Fruit fly (Drosophila melanogaster): ENCODE measurements around the gene CG15219.

CG15219 gene

DNA sequence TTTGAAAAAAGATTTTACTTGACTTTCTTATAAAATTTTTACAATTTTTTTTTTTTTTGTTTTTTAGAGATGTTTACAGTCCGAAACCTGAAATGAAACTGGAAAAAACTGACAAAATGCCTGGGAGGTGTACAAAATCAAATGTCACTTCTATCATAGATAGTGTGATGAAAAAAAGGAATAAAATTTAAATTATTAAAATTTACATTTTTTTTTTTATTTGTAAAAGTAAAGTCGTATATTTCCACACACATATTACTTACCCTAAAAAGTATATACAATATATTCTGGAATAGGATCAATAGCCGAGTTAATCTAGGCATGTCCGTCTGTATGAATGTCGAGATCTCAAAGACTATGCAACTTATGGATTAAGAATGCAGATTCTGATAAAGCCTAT is at the start of gene CG15219:
TSS of gene CG15219 (minus strand) at position 101 of the 400 bp plus-strand sequence.
- TF ChIP-seq CG8478 (optimal IDR thresholded peaks at IDR 0.05), result no peak
- TF ChIP-seq CTCF (optimal IDR thresholded peaks at IDR 0.05), result no peak

DNA sequence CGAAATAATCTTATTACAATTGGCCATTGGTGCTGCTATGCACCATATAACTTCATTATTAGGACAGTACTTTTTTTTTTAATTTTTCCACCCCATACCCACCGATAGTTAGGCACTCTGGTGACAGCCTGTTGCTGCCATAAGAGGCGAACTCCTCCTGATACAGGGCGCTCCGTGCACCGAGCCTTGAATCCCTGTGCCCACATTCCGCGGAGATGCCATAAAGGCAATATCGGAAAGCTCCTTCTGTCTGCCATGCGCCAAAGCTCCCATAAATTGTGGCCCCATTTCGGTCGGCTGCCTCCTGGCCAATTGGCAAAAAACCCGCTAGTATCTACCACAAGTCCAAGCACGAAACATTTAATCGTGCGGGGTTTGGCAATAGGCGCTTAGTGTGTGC is 47.9 kb upstream of the CG15219 start:
- no peak for TF ChIP-seq CTCF (optimal IDR thresholded peaks at IDR 0.05)
- TF ChIP-seq CG8478 (optimal IDR thresholded peaks at IDR 0.05), result no peak

DNA sequence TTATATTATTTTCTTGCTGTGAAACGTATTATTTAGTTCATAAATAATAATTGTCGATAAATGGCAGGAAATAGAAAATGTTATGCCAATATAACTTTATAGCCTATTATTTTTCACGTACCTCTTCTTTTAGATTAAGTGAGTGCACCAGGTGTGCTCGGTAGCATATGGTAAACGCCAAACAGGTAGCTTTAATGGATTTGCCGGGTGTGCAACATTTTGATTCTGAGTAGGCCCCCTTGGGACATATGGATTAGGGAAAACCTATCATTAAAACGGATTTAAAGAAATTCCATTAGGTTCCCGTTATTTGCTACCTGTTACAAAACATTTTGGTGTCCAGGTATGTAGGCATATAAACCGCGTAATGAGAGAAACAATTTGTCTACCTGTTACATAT is 46.0 kb upstream of the CG15219 start, which contains the start of gene dunk:
TSS of gene dunk (plus strand) at position 301 of the 400 bp plus-strand sequence.
- TF ChIP-seq CG8478 (optimal IDR thresholded peaks at IDR 0.05), result no peak
- no peak for TF ChIP-seq CTCF (optimal IDR thresholded peaks at IDR 0.05)

DNA sequence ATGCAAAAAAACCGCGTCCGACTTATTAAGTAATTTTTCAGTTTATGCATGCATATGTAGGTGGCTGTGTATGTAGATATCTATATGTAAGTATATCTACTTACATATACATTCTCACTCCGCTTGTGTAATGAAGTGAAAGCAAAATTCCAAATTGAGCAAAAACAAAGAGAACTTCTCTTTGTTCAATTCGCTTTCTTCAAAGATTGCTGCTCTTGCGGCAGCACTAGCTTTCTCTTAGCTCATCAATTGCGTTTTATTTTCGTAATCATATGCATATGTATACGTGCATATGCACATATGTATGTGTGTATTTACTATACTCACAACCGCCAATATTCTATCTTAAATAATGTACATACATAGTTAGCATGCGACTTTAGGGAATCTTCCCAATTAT is 43.4 kb upstream of the CG15219 start:
- TF ChIP-seq CG8478 (optimal IDR thresholded peaks at IDR 0.05), result no peak
- TF ChIP-seq CTCF (optimal IDR thresholded peaks at IDR 0.05), result no peak

- TF ChIP-seq CG8478 (optimal IDR thresholded peaks at IDR 0.05), result no peak
- TF ChIP-seq CTCF (optimal IDR thresholded peaks at IDR 0.05), result no peak
Observed at dm6 chr2L:22146247-22146646, 40.9 kb upstream of the CG15219 start.

DNA sequence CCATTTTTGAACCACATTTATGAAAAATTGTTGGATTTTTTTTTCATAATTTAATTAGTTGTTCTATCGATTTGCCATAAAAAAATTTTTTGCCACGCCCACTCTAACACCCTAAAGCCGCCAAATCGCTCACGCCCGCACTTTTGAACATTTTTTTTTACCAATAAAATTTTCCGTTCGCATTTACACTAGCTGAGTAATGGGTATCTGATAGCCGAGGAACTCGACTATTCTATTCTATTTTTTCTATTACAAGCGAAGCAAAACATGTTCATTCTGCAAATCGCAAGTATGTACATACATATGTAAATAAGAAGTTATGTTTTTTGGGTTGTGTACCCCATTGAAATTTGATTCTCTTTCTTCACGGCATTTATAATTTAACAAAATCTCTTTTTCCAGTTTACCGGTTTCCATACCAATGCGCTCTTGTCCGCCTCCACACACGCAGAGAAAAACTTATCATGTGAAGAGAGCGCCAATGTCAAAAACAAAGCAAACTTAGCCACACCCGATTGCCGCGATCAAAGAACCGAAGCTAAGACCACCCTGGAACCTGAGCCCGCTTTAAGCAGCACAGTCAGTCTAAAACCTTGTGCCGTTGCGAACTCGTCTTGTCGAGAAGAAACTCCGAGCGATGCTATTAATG is 40.1 kb upstream of the CG15219 start:
- no peak for TF ChIP-seq CTCF (optimal IDR thresholded peaks at IDR 0.05)
- TF ChIP-seq CG8478 (optimal IDR thresholded peaks at IDR 0.05), result no peak

- TF ChIP-seq CG8478 (optimal IDR thresholded peaks at IDR 0.05) (no peak), CTCF (optimal IDR thresholded peaks at IDR 0.05) (no peak)
Observed at dm6 chr2L:22144127-22144526, 38.8 kb upstream of the CG15219 start.

DNA sequence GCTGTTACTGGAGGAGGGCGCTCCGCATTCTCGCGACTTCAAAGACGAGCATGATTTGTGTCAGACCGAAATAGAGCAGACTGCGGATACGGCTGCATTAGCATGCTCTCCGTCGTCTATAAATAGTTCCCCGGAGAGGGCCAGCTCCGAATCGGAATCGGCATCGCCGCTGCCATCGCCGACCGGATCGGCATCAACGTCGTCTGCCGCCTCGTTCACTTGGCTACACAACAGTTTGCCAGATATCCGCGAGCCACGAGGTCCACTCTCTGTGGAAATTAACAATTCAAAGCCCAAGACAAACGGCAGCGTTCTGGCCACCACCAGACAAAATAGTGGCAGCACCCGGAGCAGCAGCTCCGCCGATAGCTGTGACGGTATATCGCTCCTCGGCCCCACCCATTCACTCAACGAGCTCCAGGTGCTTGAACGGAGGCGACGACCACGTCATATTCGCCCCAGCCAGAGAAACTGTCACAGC is 37.4 kb upstream of the CG15219 start:
- no peak for TF ChIP-seq CTCF (optimal IDR thresholded peaks at IDR 0.05)
- TF ChIP-seq CG8478 (optimal IDR thresholded peaks at IDR 0.05), result no peak

DNA sequence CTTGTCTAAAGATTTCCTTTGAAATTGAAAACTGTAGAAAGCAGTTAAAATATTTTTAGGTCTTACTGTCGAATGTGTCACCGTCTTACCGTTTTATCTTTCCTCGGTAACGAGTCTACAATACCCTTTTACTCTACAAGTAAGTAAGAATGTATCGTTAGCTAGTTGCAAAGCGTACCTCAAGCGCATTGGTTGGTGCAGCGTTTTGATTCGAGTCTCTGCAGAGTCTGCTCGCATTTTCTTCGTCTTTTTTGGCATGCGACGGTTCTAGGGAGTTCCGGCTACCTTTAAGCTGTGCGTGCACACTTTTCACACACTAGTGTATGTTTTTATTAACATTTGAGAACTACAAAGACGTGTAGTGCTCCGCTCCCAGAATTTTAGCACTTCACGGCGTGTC is 34.6 kb upstream of the CG15219 start:
- no peak for TF ChIP-seq CTCF (optimal IDR thresholded peaks at IDR 0.05)
- no peak for TF ChIP-seq CG8478 (optimal IDR thresholded peaks at IDR 0.05)

- TF ChIP-seq CG8478 (optimal IDR thresholded peaks at IDR 0.05) (no peak), CTCF (optimal IDR thresholded peaks at IDR 0.05) (no peak)
Observed at dm6 chr2L:22139354-22139753, 34.0 kb upstream of the CG15219 start.

DNA sequence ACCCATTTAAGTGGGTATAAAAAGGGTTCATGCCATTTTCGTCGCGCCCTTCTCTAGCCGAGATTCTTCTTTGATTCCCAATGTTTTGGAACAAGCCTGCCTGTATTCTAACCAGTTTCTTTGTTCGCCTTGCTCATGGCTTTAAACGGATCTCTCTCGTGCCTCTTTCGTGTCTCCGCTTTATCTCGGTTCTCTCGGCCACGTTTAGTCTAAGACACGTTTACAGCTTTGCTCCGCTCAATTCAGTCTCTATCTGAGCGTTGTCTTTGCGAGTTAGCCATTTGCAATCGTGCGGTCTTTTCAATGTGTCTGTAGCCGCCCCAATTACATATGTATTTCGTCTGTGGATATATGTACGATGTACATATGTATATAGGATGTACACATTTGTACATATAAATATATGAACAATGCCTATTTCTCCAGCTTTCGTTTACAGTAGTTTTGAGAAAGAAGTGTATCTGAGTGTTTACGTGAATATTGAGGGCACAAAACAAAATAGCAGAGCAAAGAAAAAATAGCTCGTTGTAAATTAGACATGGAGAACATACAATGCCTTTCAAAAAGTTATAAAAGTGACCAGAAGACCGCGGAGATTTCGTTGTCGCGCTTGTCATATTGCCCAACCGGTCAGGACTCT is 28.9 kb upstream of the CG15219 start:
- TF ChIP-seq CG8478 (optimal IDR thresholded peaks at IDR 0.05) (no peak), CTCF (optimal IDR thresholded peaks at IDR 0.05) (no peak)

dm6 chr2L:22132984-22133383 is 27.7 kb upstream of the CG15219 start:
- no peak for TF ChIP-seq CG8478 (optimal IDR thresholded peaks at IDR 0.05)
- no peak for TF ChIP-seq CTCF (optimal IDR thresholded peaks at IDR 0.05)

DNA sequence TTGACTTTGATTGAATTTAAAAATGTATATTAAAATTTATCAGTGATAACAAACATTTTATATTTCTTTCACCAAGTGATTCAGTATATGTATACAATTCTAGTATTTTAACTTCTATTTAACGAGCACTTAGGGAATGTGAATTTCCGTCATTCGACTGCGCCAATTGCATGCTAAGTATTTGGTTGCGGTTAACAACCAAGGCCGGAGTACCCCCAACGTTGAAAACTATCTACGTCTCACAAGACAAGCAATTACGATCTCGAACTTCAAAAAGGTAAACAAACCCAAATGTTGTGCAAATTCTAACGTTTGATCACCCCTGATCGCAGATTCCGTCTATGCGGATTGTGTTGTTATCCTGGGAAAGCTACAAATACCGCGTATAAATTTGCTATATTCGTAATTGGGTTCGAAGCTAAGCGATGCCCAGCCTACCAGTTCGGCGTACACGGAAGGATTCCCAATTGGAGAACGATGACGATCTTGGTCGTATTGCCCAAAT is 25.9 kb upstream of the CG15219 start, which contains the start of gene CG42748:
TSS of gene CG42748 (plus strand) at position 51 of the 505 bp plus-strand sequence.
- TF ChIP-seq CTCF (optimal IDR thresholded peaks at IDR 0.05) (no peak), CG8478 (optimal IDR thresholded peaks at IDR 0.05) (no peak)

DNA sequence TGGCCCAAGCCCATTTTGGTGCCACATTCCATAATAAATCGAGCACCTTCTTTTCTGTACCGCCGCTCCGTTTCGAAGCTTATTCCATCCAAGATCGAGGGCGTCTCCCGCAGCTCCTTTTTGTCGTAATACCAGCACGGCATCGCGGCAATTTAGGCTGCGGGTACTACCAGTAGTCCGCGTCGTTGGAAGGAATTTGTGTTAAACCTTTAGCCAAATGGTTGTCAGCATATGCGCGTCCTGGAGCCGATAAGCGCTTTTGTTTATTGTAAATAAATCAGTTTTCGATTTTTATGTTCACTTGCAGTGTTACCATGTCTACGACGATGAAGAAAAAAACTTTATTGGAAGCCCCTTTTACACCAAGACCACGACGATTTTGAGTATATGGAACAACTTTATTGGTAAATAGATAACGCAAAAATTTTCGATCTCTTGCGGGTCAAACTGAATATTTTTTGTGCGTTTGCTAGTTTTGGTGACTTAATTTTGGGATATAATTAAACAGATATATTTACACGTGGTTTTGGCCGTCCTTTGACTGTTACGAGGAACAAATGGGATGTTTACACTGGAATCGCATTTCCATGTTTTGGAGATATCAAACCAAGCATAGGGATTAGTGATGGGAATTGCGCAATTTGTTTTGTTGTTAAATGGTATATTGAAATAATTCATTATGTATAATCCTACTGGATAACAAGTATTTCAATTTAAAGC is 24.4 kb upstream of the CG15219 start, which contains the start of gene CycK:
TSS of gene CycK (minus strand) at position 562 of the 720 bp plus-strand sequence.
- TF ChIP-seq CTCF (optimal IDR thresholded peaks at IDR 0.05) (no peak), CG8478 (optimal IDR thresholded peaks at IDR 0.05) (no peak)

dm6 chr2L:22121651-22122165 is 16.4 kb upstream of the CG15219 start:
- TF ChIP-seq CG8478 (optimal IDR thresholded peaks at IDR 0.05), result no peak
- no peak for TF ChIP-seq CTCF (optimal IDR thresholded peaks at IDR 0.05)

Measured in S2 (cell line).